Fruit fly (Drosophila melanogaster): ENCODE results near the gene oaf.

Gene oaf

DNA sequence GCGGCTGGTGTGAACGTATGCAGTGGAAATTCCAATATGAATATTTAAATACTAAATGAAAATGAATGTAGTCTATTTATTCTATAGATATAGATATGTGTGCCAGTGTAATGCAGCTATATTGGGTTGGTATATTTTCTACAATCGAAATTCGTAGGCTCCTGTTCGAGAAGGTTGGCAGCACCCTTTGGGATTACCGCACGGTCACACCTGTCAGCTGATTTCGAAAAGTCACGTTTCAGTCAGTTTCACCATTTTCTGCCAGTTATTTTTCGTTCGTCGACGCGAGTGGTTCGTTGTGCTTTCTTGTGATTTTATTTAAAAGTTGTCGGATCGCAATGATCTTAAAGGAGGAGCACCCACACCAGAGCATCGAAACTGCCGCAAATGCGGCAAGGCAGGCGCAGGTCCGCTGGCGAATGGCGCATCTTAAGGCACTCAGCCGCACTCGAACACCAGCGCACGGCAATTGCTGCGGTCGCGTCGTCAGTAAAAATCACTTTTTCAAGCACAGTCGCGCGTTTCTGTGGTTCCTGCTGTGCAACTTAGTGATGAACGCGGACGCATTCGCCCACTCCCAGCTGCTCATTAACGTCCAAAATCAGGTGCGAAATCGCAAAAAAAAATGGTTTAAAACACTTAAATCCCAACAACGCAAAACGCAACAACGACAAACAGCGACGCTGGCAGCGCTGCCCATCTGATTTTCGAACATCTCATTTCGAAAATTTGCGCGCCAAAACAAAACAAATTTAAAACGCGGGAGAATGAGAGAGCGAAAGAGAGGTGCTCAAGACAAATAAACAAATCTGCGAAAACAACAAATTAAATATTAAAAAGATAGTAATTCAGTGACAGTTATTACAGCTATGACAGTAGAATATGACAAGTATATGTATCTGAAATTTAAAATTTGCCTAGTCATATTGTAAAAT lies at the start of gene oaf (continued):
- TF ChIP-seq Awh (GFP tag; IDR thresholded peaks at IDR 0.05) (0 out of 2 replicates have a peak, but pooled peaks have one; percentile 42), az2 (GFP tag; optimal IDR thresholded peaks at IDR 0.05) (peak; percentile 49), Fer3 (tag; optimal IDR thresholded peaks at IDR 0.05) (peak; percentile 39), Dek (tag; optimal IDR thresholded peaks at IDR 0.05) (peak; percentile 30), emc (GFP tag; optimal IDR thresholded peaks at IDR 0.05) (no peak), Optix (GFP tag; IDR thresholded peaks at IDR 0.05) (no peak), Max (GFP tag; optimal IDR thresholded peaks at IDR 0.05) (peak; percentile 78), h (optimal IDR thresholded peaks at IDR 0.05) (no peak), Mad (GFP tag; optimal IDR thresholded peaks at IDR 0.05) (peak; percentile 60), CG15269 (tag; optimal IDR thresholded peaks at IDR 0.05) (peak; percentile 16), ci (GFP tag; IDR thresholded peaks at IDR 0.05) (peak; percentile 59), CG1529 (GFP tag; optimal IDR thresholded peaks at IDR 0.05) (no peak), peb (GFP tag; IDR thresholded peaks at IDR 0.05) (no peak), CG4854 (GFP tag; optimal IDR thresholded peaks at IDR 0.05) (peak; percentile 9), Oli (tag; optimal IDR thresholded peaks at IDR 0.05) (no peak), Hsf (GFP tag; optimal IDR thresholded peaks at IDR 0.05) (peak; percentile 62), CG6175 (GFP tag; IDR thresholded peaks at IDR 0.05) (0 out of 3 replicates have a peak, but pooled peaks have one; percentile 13), lola (GFP tag; optimal IDR thresholded peaks at IDR 0.05) (peak in 2 of 3 experiments; percentile 39 to 55), dati (GFP tag; IDR thresholded peaks at IDR 0.05) (no peak), CG1602 (GFP tag; optimal IDR thresholded peaks at IDR 0.05) (peak; percentile 11), grau (tag; optimal IDR thresholded peaks at IDR 0.05) (peak; percentile 65), Hmr (GFP tag; optimal IDR thresholded peaks at IDR 0.05) (peak; percentile 69), zen (tag; optimal IDR thresholded peaks at IDR 0.05) (peak; percentile 50), stwl (tag; optimal IDR thresholded peaks at IDR 0.05) (peak; percentile 89), zf30C (GFP tag; optimal IDR thresholded peaks at IDR 0.05) (no peak), en (GFP tag; optimal IDR thresholded peaks at IDR 0.05) (no peak), Asciz (GFP tag; optimal IDR thresholded peaks at IDR 0.05) (no peak), pum (GFP tag; optimal IDR thresholded peaks at IDR 0.05) (peak; percentile 27), unpg (GFP tag; optimal IDR thresholded peaks at IDR 0.05) (peak; percentile 23), CG10979 (tag; optimal IDR thresholded peaks at IDR 0.05) (peak; percentile 36), CG6854 (GFP tag; optimal IDR thresholded peaks at IDR 0.05) (no peak), CG16815 (GFP tag; optimal IDR thresholded peaks at IDR 0.05) (peak; percentile 4), unc-4 (GFP tag; IDR thresholded peaks at IDR 0.05; ENCODE audit: partially characterized antibody) (0 out of 2 replicates have a peak, but pooled peaks have one; percentile 42), Hr3 (GFP tag; optimal IDR thresholded peaks at IDR 0.05) (peak; percentile 43), CG3281 (GFP tag; optimal IDR thresholded peaks at IDR 0.05) (no peak), CG17361 (GFP tag; IDR thresholded peaks at IDR 0.05) (peak; percentile 62), pfk (GFP tag; optimal IDR thresholded peaks at IDR 0.05) (no peak), dimm (GFP tag; IDR thresholded peaks at IDR 0.05) (no peak), hb (GFP tag; IDR thresholded peaks at IDR 0.05; ENCODE audit: partially characterized antibody) (no peak), CG1233 (GFP tag; optimal IDR thresholded peaks at IDR 0.05) (no peak), otp (GFP tag; IDR thresholded peaks at IDR 0.05) (no peak), CG1024 (GFP tag; IDR thresholded peaks at IDR 0.05) (0 out of 2 replicates have a peak, but pooled peaks have one; percentile 42), inv (GFP tag; IDR thresholded peaks at IDR 0.05; ENCODE audit: partially characterized antibody) (peak; percentile 32; the same call in 1 of the 2 replicates), CG31224 (GFP tag; IDR thresholded peaks at IDR 0.05) (no peak), CG12299 (tag; optimal IDR thresholded peaks at IDR 0.05) (peak; percentile 32), chif (GFP tag; optimal IDR thresholded peaks at IDR 0.05) (peak in 1 of 2 experiments; percentile 33), NfI (GFP tag; optimal IDR thresholded peaks at IDR 0.05) (peak; percentile 53), Hmx (GFP tag; optimal IDR thresholded peaks at IDR 0.05) (no peak)
